Fruit fly (Drosophila melanogaster) whole organism, adult: ENCODE results near the gene fws.

ENCODE experiments used
- CG14711 ChIP-seq: fragments of 200-800 bp; sonication (Bioruptor generic); optimal IDR thresholded peaks from 2 replicates; lab custom pipeline; 2018; ENCODE audit warnings: missing biosample characterization, mild to moderate bottlenecking, missing genetic modification characterization, moderate library complexity
- CG1620 ChIP-seq: fragments of 200-800 bp; sonication (Bioruptor generic); optimal IDR thresholded peaks from 2 replicates; lab custom pipeline; 2016; ENCODE audit warnings: missing biosample characterization, missing genetic modification characterization
- CG33017 ChIP-seq: fragments of 200-800 bp; sonication (Bioruptor generic); optimal IDR thresholded peaks from 2 replicates; lab custom pipeline; 2018; ENCODE audit warnings: missing biosample characterization, mild to moderate bottlenecking, missing genetic modification characterization, moderate library complexity
- Crg-1 ChIP-seq: fragments of 200-800 bp; sonication (Bioruptor generic); optimal IDR thresholded peaks from 2 replicates; lab custom pipeline; 2016; ENCODE audit warnings: missing biosample characterization, missing genetic modification characterization
- Hr96 ChIP-seq: fragments of 200-800 bp; sonication (Bioruptor generic); optimal IDR thresholded peaks from 2 replicates; lab custom pipeline; 2016; ENCODE audit warnings: missing biosample characterization, missing genetic modification characterization
- Mnt ChIP-seq: fragments of 200-800 bp; sonication (Bioruptor generic); optimal IDR thresholded peaks from 2 replicates; lab custom pipeline; 2016; ENCODE audit warnings: missing biosample characterization, mild to moderate bottlenecking, missing genetic modification characterization
- cic ChIP-seq: fragments of 200-800 bp; sonication (Bioruptor generic); optimal IDR thresholded peaks from 2 replicates; lab custom pipeline; 2017; ENCODE audit warnings: missing biosample characterization, mild to moderate bottlenecking, missing genetic modification characterization, moderate library complexity
- pad ChIP-seq: fragments of 200-800 bp; sonication (Bioruptor generic); optimal IDR thresholded peaks from 3 replicates; lab custom pipeline; 2017; ENCODE audit warnings: missing biosample characterization, missing genetic modification characterization, mild to moderate bottlenecking, moderate library complexity, missing genetic modification reagents
- tj ChIP-seq: fragments of 200-800 bp; sonication (Bioruptor generic); optimal IDR thresholded peaks from 3 replicates; lab custom pipeline; 2017; ENCODE audit warnings: missing biosample characterization, mild to moderate bottlenecking, missing genetic modification characterization, moderate library complexity
- toe ChIP-seq: fragments of 200-800 bp; sonication (Bioruptor generic); optimal IDR thresholded peaks from 2 replicates; lab custom pipeline; 2016; ENCODE audit warnings: missing biosample characterization, missing genetic modification characterization

DNA sequence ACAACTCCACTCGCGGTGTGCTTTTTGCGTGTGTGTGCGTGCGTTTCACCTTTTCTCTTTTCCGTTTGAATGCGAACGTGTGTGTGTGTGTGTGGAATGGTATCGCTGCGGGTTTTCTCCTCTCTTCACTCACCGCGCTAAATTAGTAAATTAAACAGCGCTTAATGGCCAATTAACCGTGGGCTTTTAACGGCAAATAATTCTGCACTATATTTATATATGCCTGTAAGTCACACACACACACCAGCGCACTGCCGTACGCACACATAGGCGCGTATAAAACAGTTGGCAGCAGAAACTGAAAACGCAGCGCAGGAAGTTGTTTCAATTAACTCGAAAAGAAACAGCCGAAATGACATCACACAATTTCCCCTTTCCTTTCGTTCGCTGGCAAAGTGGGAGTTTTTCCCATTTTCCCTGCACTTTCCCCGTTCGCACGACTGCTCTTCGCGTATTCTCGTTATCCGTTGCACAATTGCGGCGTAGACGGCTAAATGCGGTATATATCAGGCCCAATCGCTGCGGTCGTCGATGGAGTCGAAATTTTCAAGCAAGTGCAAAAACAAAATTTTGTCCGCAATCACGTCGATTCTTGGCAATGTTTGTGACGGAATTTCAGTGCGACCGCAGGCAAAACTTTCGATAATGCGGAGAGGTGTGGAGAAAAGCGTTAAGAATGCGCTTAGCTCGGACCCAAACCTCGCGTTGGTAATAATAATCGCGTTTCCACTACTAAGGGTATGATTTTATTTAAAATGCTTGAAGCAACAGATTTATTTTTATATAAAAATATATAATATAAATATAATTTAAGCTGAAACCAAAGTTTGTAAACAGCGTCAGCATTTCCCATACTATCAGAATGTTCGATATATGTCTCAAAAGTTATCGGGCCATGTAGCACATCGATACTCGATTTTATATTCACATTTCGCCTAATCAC lies 8.0 kb downstream of the fws start, which contains the start of gene BicD:
- TF ChIP-seq cic (no peak), pad (GFP tag; lab: Kevin White, UChicago) (peak; percentile 37), toe (no peak), Hr96 (GFP tag; lab: Kevin White, UChicago) (no peak), tj (GFP tag; lab: Kevin White, UChicago) (peak; percentile 4), CG14711 (tag; lab: Kevin White, UChicago) (peak; percentile 6), Crg-1 (GFP tag; lab: Kevin White, UChicago) (no peak), Mnt (GFP tag; lab: Kevin White, UChicago) (no peak), CG33017 (no peak), CG1620 (no peak)
